Fruit fly (Drosophila melanogaster) whole organism, embryonic: ENCODE measurements around the gene thoc6.

ENCODE experiments used
- Abd-B ChIP-seq: fragments of 200-800 bp; sonication (Bioruptor generic); optimal IDR thresholded peaks from 2 replicates; lab custom pipeline; 2018; ENCODE audit warnings: missing biosample characterization, mild to moderate bottlenecking, missing genetic modification characterization, moderate library complexity
- Aef1 ChIP-seq: fragments of 200-800 bp; sonication (Bioruptor generic); IDR thresholded peaks from 3 replicates; pipeline ENCODE4 v1.3.6; 2022; ENCODE audit warnings: missing biosample characterization, missing genetic modification characterization
- Atf3 ChIP-seq: fragments of 200-800 bp; sonication (Bioruptor generic); optimal IDR thresholded peaks from 3 replicates; lab custom pipeline; 2016; ENCODE audit warnings: missing biosample characterization, missing genetic modification characterization
- CG10321 ChIP-seq: fragments of 200-800 bp; sonication (Bioruptor generic); IDR thresholded peaks from 2 replicates; pipeline ENCODE4 v1.3.6; 2022; ENCODE audit warnings: missing biosample characterization, missing genetic modification characterization
- CG10462 ChIP-seq: fragments of 200-800 bp; sonication (Bioruptor generic); optimal IDR thresholded peaks from 2 replicates; lab custom pipeline; 2016; ENCODE audit warnings: missing biosample characterization, missing genetic modification characterization
- CG10959 ChIP-seq: fragments of 200-800 bp; sonication (Bioruptor generic); IDR thresholded peaks from 2 replicates; pipeline ENCODE4 v1.3.6; 2022; ENCODE audit warnings: missing biosample characterization, missing genetic modification characterization
- CG11504 ChIP-seq: fragments of 200-800 bp; sonication (Bioruptor generic); optimal IDR thresholded peaks from 3 replicates; lab custom pipeline; 2019; ENCODE audit warnings: missing biosample characterization, mild to moderate bottlenecking, missing genetic modification characterization, moderate library complexity
- CG11723 ChIP-seq: fragments of 200-800 bp; sonication (Bioruptor generic); optimal IDR thresholded peaks from 2 replicates; lab custom pipeline; 2017; ENCODE audit warnings: missing biosample characterization, mild to moderate bottlenecking, missing genetic modification characterization
- CG13296 ChIP-seq: fragments of 200-800 bp; sonication (Bioruptor generic); optimal IDR thresholded peaks from 3 replicates; lab custom pipeline; 2018; ENCODE audit warnings: missing biosample characterization, mild to moderate bottlenecking, missing genetic modification characterization
- CG14014 ChIP-seq: fragments of 200-800 bp; sonication (Bioruptor generic); IDR thresholded peaks from 2 replicates; pipeline ENCODE4 v1.3.6; 2022; ENCODE audit warnings: missing biosample characterization, missing genetic modification characterization
- CG16815 ChIP-seq: fragments of 200-800 bp; sonication (Bioruptor generic); optimal IDR thresholded peaks from 3 replicates; lab custom pipeline; 2017; ENCODE audit warnings: missing biosample characterization, mild to moderate bottlenecking, missing genetic modification characterization
- CG2129 ChIP-seq: fragments of 200-800 bp; sonication (Bioruptor generic); IDR thresholded peaks from 2 replicates; pipeline ENCODE4 v1.3.6; 2022; ENCODE audit warnings: missing biosample characterization, missing genetic modification characterization; ENCODE audit not compliant: partially characterized antibody
- CG32532 ChIP-seq: fragments of 200-800 bp; sonication (Bioruptor generic); IDR thresholded peaks from 2 replicates; pipeline ENCODE4 v1.3.6; 2022; ENCODE audit warnings: missing biosample characterization, missing genetic modification characterization
- CG4730 ChIP-seq: fragments of 200-800 bp; sonication (Bioruptor generic); IDR thresholded peaks from 2 replicates; pipeline ENCODE4 v1.3.6; 2022; ENCODE audit warnings: missing biosample characterization, missing genetic modification characterization
- CG5180 ChIP-seq: fragments of 200-800 bp; sonication (Bioruptor generic); optimal IDR thresholded peaks from 3 replicates; lab custom pipeline; 2017; ENCODE audit warnings: missing biosample characterization, missing genetic modification characterization, mild to moderate bottlenecking, moderate library complexity, missing genetic modification reagents
- CG5953 ChIP-seq: fragments of 200-800 bp; sonication (Bioruptor generic); IDR thresholded peaks from 2 replicates; pipeline ENCODE4 v1.3.6; 2022; ENCODE audit warnings: missing biosample characterization, missing genetic modification characterization
- CG6689 ChIP-seq: fragments of 200-800 bp; sonication (Bioruptor generic); IDR thresholded peaks from 2 replicates; pipeline ENCODE4 v1.3.6; 2022; ENCODE audit warnings: missing biosample characterization, missing genetic modification characterization
- CG9437 ChIP-seq: fragments of 200-800 bp; sonication (Bioruptor generic); optimal IDR thresholded peaks from 2 replicates; lab custom pipeline; 2018; ENCODE audit warnings: missing biosample characterization, mild to moderate bottlenecking, missing genetic modification characterization
- CG9932 ChIP-seq: fragments of 200-800 bp; sonication (Bioruptor generic); IDR thresholded peaks from 2 replicates; pipeline ENCODE4 v1.3.6; 2022; ENCODE audit warnings: missing biosample characterization, missing genetic modification characterization
- CkIIα-i1 ChIP-seq: fragments of 200-800 bp; sonication (Bioruptor generic); IDR thresholded peaks from 2 replicates; pipeline ENCODE4 v1.3.6; 2022; ENCODE audit warnings: missing biosample characterization, missing genetic modification characterization
- CrebB ChIP-seq: fragments of 200-800 bp; sonication (Bioruptor generic); optimal IDR thresholded peaks from 3 replicates; lab custom pipeline; 2018; ENCODE audit warnings: missing biosample characterization, mild to moderate bottlenecking, missing genetic modification characterization
- Dfd ChIP-seq, 2 experiments: fragments of >200 bp; optimal IDR thresholded peaks; 2 replicates each; lab custom pipeline; 2017; ENCODE audit warnings: missing biosample characterization in 2 of 2, missing genetic modification characterization in 2 of 2
- Dip3 ChIP-seq: fragments of 200-800 bp; sonication (Bioruptor generic); optimal IDR thresholded peaks from 3 replicates; lab custom pipeline; 2016; ENCODE audit warnings: missing biosample characterization, missing genetic modification characterization
- Jarid2 ChIP-seq: fragments of 200-800 bp; sonication (Bioruptor generic); optimal IDR thresholded peaks from 3 replicates; lab custom pipeline; 2017; ENCODE audit warnings: mild to moderate bottlenecking, missing biosample characterization, missing genetic modification reagents, missing genetic modification characterization
- MBD-R2 ChIP-seq: fragments of 200-800 bp; sonication (Bioruptor generic); IDR thresholded peaks from 2 replicates; pipeline ENCODE4 v1.3.6; 2022; ENCODE audit warnings: missing biosample characterization, missing genetic modification characterization
- MESR4 ChIP-seq: fragments of 200-800 bp; sonication (Bioruptor generic); optimal IDR thresholded peaks from 2 replicates; lab custom pipeline; 2018; ENCODE audit warnings: missing biosample characterization, mild to moderate bottlenecking, missing genetic modification characterization, moderate library complexity
- Mad ChIP-seq: fragments of 200-800 bp; sonication (Bioruptor generic); optimal IDR thresholded peaks from 2 replicates; lab custom pipeline; 2016; ENCODE audit warnings: missing biosample characterization, missing genetic modification characterization
- Myb ChIP-seq: fragments of 200-800 bp; sonication (Bioruptor generic); optimal IDR thresholded peaks from 2 replicates; lab custom pipeline; 2016; ENCODE audit warnings: missing biosample characterization, missing genetic modification characterization
- Rx ChIP-seq: fragments of 200-800 bp; sonication (Bioruptor generic); IDR thresholded peaks from 2 replicates; pipeline ENCODE4 v1.3.6; 2022; ENCODE audit warnings: missing biosample characterization, missing genetic modification characterization
- Tbp ChIP-seq: fragments of >200 bp; optimal IDR thresholded peaks from 2 replicates; lab custom pipeline; 2018; ENCODE audit warnings: missing biosample characterization, missing genetic modification characterization
- Xbp1 ChIP-seq: fragments of 200-800 bp; sonication (Bioruptor generic); optimal IDR thresholded peaks from 3 replicates; lab custom pipeline; 2016; ENCODE audit warnings: missing biosample characterization, mild to moderate bottlenecking, missing genetic modification characterization
- amos ChIP-seq: fragments of 200-800 bp; sonication (Bioruptor generic); IDR thresholded peaks from 2 replicates; pipeline ENCODE4 v1.3.6; 2022; ENCODE audit warnings: missing biosample characterization, missing genetic modification characterization; ENCODE audit not compliant: partially characterized antibody
- ap ChIP-seq: fragments of 200-800 bp; sonication (Bioruptor generic); IDR thresholded peaks from 2 replicates; pipeline ENCODE4 v1.3.6; 2022; ENCODE audit warnings: missing biosample characterization, missing genetic modification characterization
- ash1 ChIP-seq: fragments of 200-800 bp; sonication (Bioruptor generic); optimal IDR thresholded peaks from 2 replicates; lab custom pipeline; 2018; ENCODE audit warnings: missing biosample characterization, mild to moderate bottlenecking, missing genetic modification characterization
- eve ChIP-seq, 2 experiments: fragments of >200 bp; optimal IDR thresholded peaks; 2 replicates each; lab custom pipeline; 2017; ENCODE audit warnings: missing biosample characterization in 2 of 2, missing genetic modification characterization in 2 of 2
- fd102C ChIP-seq: fragments of 200-800 bp; sonication (Bioruptor generic); optimal IDR thresholded peaks from 2 replicates; lab custom pipeline; 2018; ENCODE audit warnings: missing biosample characterization, mild to moderate bottlenecking, missing genetic modification characterization, moderate library complexity
- fd3F ChIP-seq: fragments of 200-800 bp; sonication (Bioruptor generic); optimal IDR thresholded peaks from 2 replicates; lab custom pipeline; 2018; ENCODE audit warnings: missing biosample characterization, mild to moderate bottlenecking, missing genetic modification characterization, moderate library complexity
- fd96Cb ChIP-seq: fragments of 200-800 bp; sonication (Bioruptor generic); optimal IDR thresholded peaks from 2 replicates; lab custom pipeline; 2018; ENCODE audit warnings: missing biosample characterization, mild to moderate bottlenecking, missing genetic modification characterization, moderate library complexity
- gcm2 ChIP-seq: fragments of 200-800 bp; sonication (Bioruptor generic); optimal IDR thresholded peaks from 2 replicates; lab custom pipeline; 2016; ENCODE audit warnings: missing biosample characterization, missing genetic modification characterization
- gem ChIP-seq: fragments of 200-800 bp; sonication (Bioruptor generic); optimal IDR thresholded peaks from 2 replicates; lab custom pipeline; 2019; ENCODE audit warnings: missing biosample characterization, mild to moderate bottlenecking, missing genetic modification characterization, moderate library complexity
- hkb ChIP-seq, 2 experiments: fragments of 200-800 bp in 1 of 2; fragments of >200 bp in 1 of 2; sonication (Bioruptor generic) in 1 of 2; IDR thresholded peaks in 1 of 2; optimal IDR thresholded peaks in 1 of 2; 2 replicates each; pipeline versions ENCODE4 v1.3.6 to Lab custom; 2017 to 2022; ENCODE audit warnings: missing biosample characterization in 1 of 2, missing genetic modification characterization in 1 of 2
- ken ChIP-seq: fragments of 200-800 bp; sonication (Bioruptor generic); IDR thresholded peaks from 3 replicates; pipeline ENCODE4 v1.3.6; 2022; ENCODE audit warnings: missing biosample characterization, missing genetic modification characterization
- otp ChIP-seq: fragments of 200-800 bp; sonication (Bioruptor generic); IDR thresholded peaks from 3 replicates; pipeline ENCODE4, ENCODE4 v1.3.6; 2022; ENCODE audit warnings: missing biosample characterization, missing genetic modification characterization
- pfk ChIP-seq: fragments of 200-800 bp; sonication (Bioruptor generic); optimal IDR thresholded peaks from 2 replicates; lab custom pipeline; 2018; ENCODE audit warnings: missing biosample characterization, mild to moderate bottlenecking, missing genetic modification characterization, moderate library complexity
- phol ChIP-seq: fragments of 200-800 bp; sonication (Bioruptor generic); optimal IDR thresholded peaks from 3 replicates; lab custom pipeline; 2018; ENCODE audit warnings: missing biosample characterization, mild to moderate bottlenecking, missing genetic modification characterization, moderate library complexity
- seq ChIP-seq: fragments of 200-800 bp; sonication (Bioruptor generic); IDR thresholded peaks from 2 replicates; pipeline ENCODE4 v1.3.6; 2022; ENCODE audit warnings: missing biosample characterization, missing genetic modification characterization
- sim ChIP-seq: fragments of 200-800 bp; sonication (Bioruptor generic); IDR thresholded peaks from 2 replicates; pipeline ENCODE4 v1.3.6; 2022; ENCODE audit warnings: missing biosample characterization, missing genetic modification characterization
- sima ChIP-seq: fragments of 200-800 bp; sonication (Bioruptor generic); optimal IDR thresholded peaks from 2 replicates; lab custom pipeline; 2016; ENCODE audit warnings: missing biosample characterization, missing genetic modification characterization
- vnd ChIP-seq: fragments of 200-800 bp; sonication (Bioruptor generic); IDR thresholded peaks from 3 replicates; pipeline ENCODE4 v1.3.6; 2022; ENCODE audit warnings: missing biosample characterization, missing genetic modification characterization; ENCODE audit not compliant: partially characterized antibody
- yki ChIP-seq: fragments of >200 bp; optimal IDR thresholded peaks from 3 replicates; lab custom pipeline; 2018

thoc6 gene

DNA sequence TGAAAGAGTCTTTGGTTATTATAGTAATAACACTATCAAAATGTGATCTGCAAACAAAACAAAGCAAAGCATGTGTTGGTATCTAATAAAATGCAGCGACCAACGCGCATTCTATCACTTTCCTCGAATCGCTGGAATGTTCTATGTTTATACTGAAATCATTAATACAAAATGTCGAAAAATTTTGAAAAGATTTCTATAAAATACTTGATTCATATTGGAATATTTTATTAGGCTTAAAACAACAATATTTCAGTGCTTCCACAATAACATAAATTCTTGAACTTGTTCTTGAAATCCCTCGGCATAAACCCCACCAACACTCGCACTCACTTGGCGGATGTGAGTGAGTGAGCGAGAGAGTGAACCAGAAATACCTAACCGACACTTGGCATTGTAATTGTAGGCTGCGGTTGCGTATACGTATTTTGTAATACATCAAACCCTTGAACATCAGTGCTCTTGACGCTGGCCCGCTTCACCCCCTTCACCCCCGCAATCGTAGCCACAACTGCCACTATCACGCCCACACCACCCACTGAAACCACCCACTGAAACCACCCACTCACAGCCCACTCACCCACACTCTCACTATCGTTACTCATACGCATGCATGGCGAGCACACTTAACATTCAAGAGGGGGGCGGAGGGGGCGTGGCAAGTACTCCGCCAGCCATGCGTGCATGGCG is 29.6 kb upstream of the thoc6 start (continued):
- TF ChIP-seq gcm2 (GFP tag; lab: Kevin White, UChicago) (no peak), otp (no peak), fd96Cb (tag; lab: Kevin White, UChicago) (peak; percentile 11), CG11504 (tag; lab: Kevin White, UChicago) (peak; percentile 62), eve (GFP tag; optimal IDR thresholded peaks at IDR 0.05; lab: Kevin White, UChicago) (peak in 1 of 2 experiments; percentile 54), CG32532 (GFP tag; lab: Robert Waterston, UW) (peak; percentile 39; the same call in 1 of the 2 replicates), Aef1 (GFP tag; lab: Robert Waterston, UW) (no peak; the same call in 2 of the 3 replicates), CG16815 (GFP tag; lab: Kevin White, UChicago) (no peak), Rx (GFP tag; lab: Robert Waterston, UW) (no peak), vnd (no peak; the same call in 2 of the 3 replicates), Xbp1 (GFP tag; lab: Kevin White, UChicago) (no peak), MESR4 (GFP tag; lab: Kevin White, UChicago) (no peak), CG9437 (GFP tag; lab: Kevin White, UChicago) (peak; percentile 2), sim (no peak), CG11723 (GFP tag; lab: Kevin White, UChicago) (no peak), amos (no peak), Atf3 (GFP tag; lab: Kevin White, UChicago) (no peak), CkIIα-i1 (no peak), CG10462 (no peak), CG9932 (GFP tag; lab: Robert Waterston, UW) (no peak), Abd-B (GFP tag; lab: Kevin White, UChicago) (no peak), MBD-R2 (GFP tag; lab: Robert Waterston, UW) (no peak), CG2129 (no peak), fd102C (GFP tag; lab: Kevin White, UChicago) (no peak), CG6689 (GFP tag; lab: Robert Waterston, UW) (peak; percentile 52), CG14014 (GFP tag; lab: Robert Waterston, UW) (peak; percentile 62; the same call in 1 of the 2 replicates), CG10321 (GFP tag; lab: Robert Waterston, UW) (no peak), CrebB (tag; lab: Kevin White, UChicago) (no peak), CG13296 (GFP tag; lab: Kevin White, UChicago) (peak; percentile 31), CG5180 (peak; percentile 11), pfk (GFP tag; lab: Kevin White, UChicago) (no peak), CG10959 (GFP tag; lab: Robert Waterston, UW) (no peak), Mad (no peak), hkb (optimal IDR thresholded peaks at IDR 0.05; lab: Kevin White, UChicago) (no peak), hkb (GFP tag; IDR thresholded peaks at IDR 0.05; lab: Robert Waterston, UW) (peak; percentile 54; the same call in 1 of the 2 replicates), Tbp (no peak), CG5953 (no peak), yki (lab: Kevin White, UChicago) (no peak), fd3F (GFP tag; lab: Kevin White, UChicago) (no peak), gem (peak; percentile 65), Myb (GFP tag; lab: Kevin White, UChicago) (no peak), Jarid2 (no peak), ash1 (GFP tag; lab: Kevin White, UChicago) (no peak), Dfd (GFP tag; optimal IDR thresholded peaks at IDR 0.05; lab: Kevin White, UChicago) (no peak), phol (tag; lab: Kevin White, UChicago) (peak; percentile 41), seq (0 out of 2 replicates have a peak, but pooled peaks have one; percentile 7), ap (no peak), sima (GFP tag; lab: Kevin White, UChicago) (no peak), ken (GFP tag; lab: Robert Waterston, UW) (no peak), Dip3 (GFP tag; lab: Kevin White, UChicago) (no peak), CG4730 (GFP tag; lab: Robert Waterston, UW) (no peak)
